Fruit fly (Drosophila melanogaster) whole organism, embryonic: ENCODE results near the gene comm.

Experiments used
- Awh ChIP-seq: fragments of 200-800 bp; sonication (Bioruptor generic); IDR thresholded peaks from 2 replicates; pipeline ENCODE4, ENCODE4 v1.3.6; 2022; ENCODE audit warnings: missing biosample characterization, missing genetic modification characterization
- CG4730 ChIP-seq: fragments of 200-800 bp; sonication (Bioruptor generic); IDR thresholded peaks from 2 replicates; pipeline ENCODE4 v1.3.6; 2022; ENCODE audit warnings: missing biosample characterization, missing genetic modification characterization
- Meics ChIP-seq: fragments of 200-800 bp; sonication (Bioruptor generic); optimal IDR thresholded peaks from 2 replicates; lab custom pipeline; 2017; ENCODE audit warnings: missing biosample characterization, mild to moderate bottlenecking, missing genetic modification characterization
- eve ChIP-seq, 2 experiments: fragments of >200 bp; optimal IDR thresholded peaks; 2 replicates each; lab custom pipeline; 2017; ENCODE audit warnings: missing biosample characterization in 2 of 2, missing genetic modification characterization in 2 of 2
- gem ChIP-seq: fragments of 200-800 bp; sonication (Bioruptor generic); optimal IDR thresholded peaks from 2 replicates; lab custom pipeline; 2019; ENCODE audit warnings: missing biosample characterization, mild to moderate bottlenecking, missing genetic modification characterization, moderate library complexity
- ham ChIP-seq: fragments of 200-800 bp; sonication (Bioruptor generic); IDR thresholded peaks from 2 replicates; pipeline ENCODE4 v1.3.6; 2022; ENCODE audit warnings: missing biosample characterization, missing genetic modification characterization

dm6 chr3L:15762449-15763189, 34.4 kb upstream of the comm start:
- no peak for TF ChIP-seq eve (GFP tag; optimal IDR thresholded peaks at IDR 0.05; lab: Kevin White, UChicago)
- no peak for TF ChIP-seq CG4730
- peak; percentile 35 for TF ChIP-seq gem
- TF ChIP-seq Awh: no peak
- TF ChIP-seq Meics (GFP tag; lab: Kevin White, UChicago): no peak
- no peak for TF ChIP-seq ham
